Worm (Caenorhabditis elegans) whole organism, mixed stage, embryonic: Measurements from ENCODE around the gene gfat-1.

Source experiments
- ces-1 ChIP-seq: fragments of 150-350 bp; optimal IDR thresholded peaks from 2 replicates; lab custom pipeline; 2014; ENCODE audit warnings: missing biosample characterization, missing genetic modification reagents, missing genetic modification characterization
- elt-3 ChIP-seq: fragments of 150-350 bp; optimal IDR thresholded peaks from 2 replicates; lab custom pipeline; 2014; ENCODE audit warnings: missing biosample characterization, missing genetic modification characterization

- TF ChIP-seq ces-1 (no peak), elt-3 (tag; lab: Kevin White, UChicago) (no peak)
These were observed 3.7 kb downstream of the gfat-1 start for ce11 chrII:11591558-11591957.
